Fruit fly (Drosophila melanogaster) whole organism, adult: ENCODE measurements around the gene CG14817.
A peak's percentile ranks its signal among the peaks of the same experiment; 100 is the strongest.

Source experiments
- CG12768 ChIP-seq: fragments of 200-800 bp; sonication (Bioruptor generic); optimal IDR thresholded peaks from 2 replicates; lab custom pipeline; 2017; ENCODE audit warnings: missing biosample characterization, missing genetic modification characterization, mild to moderate bottlenecking, moderate library complexity, missing genetic modification reagents
- CG14711 ChIP-seq: fragments of 200-800 bp; sonication (Bioruptor generic); optimal IDR thresholded peaks from 2 replicates; lab custom pipeline; 2018; ENCODE audit warnings: missing biosample characterization, mild to moderate bottlenecking, missing genetic modification characterization, moderate library complexity
- CG1620 ChIP-seq: fragments of 200-800 bp; sonication (Bioruptor generic); optimal IDR thresholded peaks from 2 replicates; lab custom pipeline; 2016; ENCODE audit warnings: missing biosample characterization, missing genetic modification characterization
- CG7101 ChIP-seq: fragments of 200-800 bp; sonication (Bioruptor generic); optimal IDR thresholded peaks from 2 replicates; lab custom pipeline; 2018; ENCODE audit warnings: missing biosample characterization, mild to moderate bottlenecking, missing genetic modification characterization, moderate library complexity
- Clk ChIP-seq: fragments of 200-800 bp; sonication (Bioruptor generic); optimal IDR thresholded peaks from 2 replicates; lab custom pipeline; 2017; ENCODE audit warnings: missing biosample characterization, missing genetic modification characterization
- Crg-1 ChIP-seq: fragments of 200-800 bp; sonication (Bioruptor generic); optimal IDR thresholded peaks from 2 replicates; lab custom pipeline; 2016; ENCODE audit warnings: missing biosample characterization, missing genetic modification characterization
- bab1 ChIP-seq: fragments of 200-800 bp; sonication (Bioruptor generic); optimal IDR thresholded peaks from 3 replicates; lab custom pipeline; 2019; ENCODE audit warnings: missing biosample characterization, mild to moderate bottlenecking, missing genetic modification characterization, moderate library complexity
- cic ChIP-seq: fragments of 200-800 bp; sonication (Bioruptor generic); optimal IDR thresholded peaks from 2 replicates; lab custom pipeline; 2017; ENCODE audit warnings: missing biosample characterization, mild to moderate bottlenecking, missing genetic modification characterization, moderate library complexity
- ovo ChIP-seq: fragments of 200-800 bp; sonication (Bioruptor generic); optimal IDR thresholded peaks from 2 replicates; lab custom pipeline; 2016; ENCODE audit warnings: missing biosample characterization, missing genetic modification characterization

dm6 chrX:1858867-1859266, 18.2 kb downstream of the CG14817 start, which contains the start of gene Lamtor5:
- TF ChIP-seq bab1: peak; percentile 77
- TF ChIP-seq CG14711: peak; percentile 51
- no peak for TF ChIP-seq Crg-1 (GFP tag; lab: Kevin White, UChicago)
- no peak for TF ChIP-seq cic (GFP tag; lab: Kevin White, UChicago)
- peak; percentile 45 for TF ChIP-seq CG12768 (GFP tag; lab: Kevin White, UChicago)
- peak; percentile 51 for TF ChIP-seq CG7101 (tag; lab: Kevin White, UChicago)
- peak; percentile 2 for TF ChIP-seq ovo
- peak; percentile 44 for TF ChIP-seq CG1620 (GFP tag; lab: Kevin White, UChicago)
- no peak for TF ChIP-seq Clk (GFP tag; lab: Kevin White, UChicago)
